Worm (Caenorhabditis elegans) whole organism, young adult: ENCODE results near the gene pfd-1.

Experiments used
- B0035.1 ChIP-seq: sonication (generic microtip); optimal IDR thresholded peaks from 2 replicates; lab custom pipeline; 2016; ENCODE audit warnings: missing genetic modification characterization, mild to moderate bottlenecking, missing compliant biosample characterization, missing genotype, missing genetic modification reagents
- B0336.3 ChIP-seq: fragments of 200-800 bp; sonication (Bioruptor generic); IDR thresholded peaks from 2 replicates; pipeline ENCODE4 v1.3.6; 2022; ENCODE audit warnings: missing genetic modification characterization, missing compliant biosample characterization
- C06A6.2 ChIP-seq: fragments of 200-800 bp; sonication (Bioruptor generic); conservative IDR thresholded peaks from 2 replicates; pipeline ENCODE4 v1.3.6; 2022; ENCODE audit warnings: missing genetic modification characterization, missing compliant biosample characterization
- C17E4.6 ChIP-seq: fragments of 200-800 bp; sonication (Bioruptor generic); IDR thresholded peaks from 2 replicates; pipeline ENCODE4 v1.3.6; 2022; ENCODE audit warnings: missing genetic modification reagents, missing genetic modification characterization, missing compliant biosample characterization
- D2030.7 ChIP-seq: fragments of 200-800 bp; sonication (Bioruptor generic); IDR thresholded peaks from 2 replicates; pipeline ENCODE4 v1.3.6; 2022; ENCODE audit warnings: missing genetic modification reagents, missing genetic modification characterization, missing compliant biosample characterization
- F10E7.11 ChIP-seq: sonication (generic microtip); optimal IDR thresholded peaks from 2 replicates; lab custom pipeline; 2017; ENCODE audit warnings: mild to moderate bottlenecking, missing genetic modification characterization, moderate library complexity, missing compliant biosample characterization
- F22D6.2 ChIP-seq: sonication (generic microtip); optimal IDR thresholded peaks from 2 replicates; lab custom pipeline; 2016; ENCODE audit warnings: mild to moderate bottlenecking, missing genetic modification characterization, missing compliant biosample characterization
- F33H1.4 ChIP-seq: fragments of 200-800 bp; sonication (Bioruptor generic); IDR thresholded peaks from 2 replicates; pipeline ENCODE4 v1.3.6; 2022; ENCODE audit warnings: missing genetic modification reagents, missing genetic modification characterization, missing compliant biosample characterization
- F39B2.1 ChIP-seq: fragments of 200-800 bp; sonication (Bioruptor generic); IDR thresholded peaks from 2 replicates; pipeline ENCODE4 v1.3.6; 2022; ENCODE audit warnings: missing genetic modification reagents, missing genetic modification characterization, missing compliant biosample characterization
- F57A8.1 ChIP-seq: fragments of 200-800 bp; sonication (Bioruptor generic); optimal IDR thresholded peaks from 2 replicates; lab custom pipeline; 2018; ENCODE audit warnings: mild to moderate bottlenecking, missing genetic modification characterization, moderate library complexity, missing compliant biosample characterization
- F57C9.4 ChIP-seq: sonication (generic microtip); optimal IDR thresholded peaks from 2 replicates; lab custom pipeline; 2017; ENCODE audit warnings: mild to moderate bottlenecking, missing genetic modification characterization, missing compliant biosample characterization
- T26A5.8 ChIP-seq: sonication (generic microtip); optimal IDR thresholded peaks from 2 replicates; lab custom pipeline; 2016; ENCODE audit warnings: missing genetic modification characterization, missing compliant biosample characterization
- Y53F4B.3 ChIP-seq: fragments of 200-800 bp; sonication (Bioruptor generic); IDR thresholded peaks from 2 replicates; pipeline ENCODE4 v1.3.6; 2022; ENCODE audit warnings: missing genetic modification reagents, missing genetic modification characterization, missing compliant biosample characterization
- Y56A3A.18 ChIP-seq: fragments of 200-800 bp; sonication (Bioruptor generic); IDR thresholded peaks from 2 replicates; pipeline ENCODE4 v1.3.6; 2022; ENCODE audit warnings: missing genetic modification reagents, missing genetic modification characterization, missing compliant biosample characterization
- attf-5 ChIP-seq: fragments of 200-800 bp; sonication (Bioruptor generic); optimal IDR thresholded peaks from 2 replicates; lab custom pipeline; 2018; ENCODE audit warnings: mild to moderate bottlenecking, missing genetic modification characterization, missing compliant biosample characterization
- bed-2 ChIP-seq: fragments of 200-800 bp; sonication (Bioruptor generic); IDR thresholded peaks from 2 replicates; pipeline ENCODE4 v1.3.6; 2022; ENCODE audit warnings: missing genetic modification reagents, missing genetic modification characterization, missing compliant biosample characterization
- ceh-27 ChIP-seq: fragments of 200-800 bp; sonication (Bioruptor generic); optimal IDR thresholded peaks from 2 replicates; lab custom pipeline; 2018; ENCODE audit warnings: mild to moderate bottlenecking, missing genetic modification characterization, moderate library complexity, missing compliant biosample characterization
- ceh-58 ChIP-seq: fragments of 200-800 bp; sonication (Bioruptor generic); IDR thresholded peaks from 2 replicates; pipeline ENCODE4 v1.3.6; 2022; ENCODE audit warnings: missing genetic modification characterization, missing compliant biosample characterization
- egl-18 ChIP-seq: fragments of 200-800 bp; sonication (Bioruptor generic); IDR thresholded peaks from 2 replicates; pipeline ENCODE4 v1.3.6; 2022; ENCODE audit warnings: missing genetic modification reagents, missing genetic modification characterization, missing compliant biosample characterization
- egl-44 ChIP-seq: fragments of 200-800 bp; sonication (Bioruptor generic); IDR thresholded peaks from 2 replicates; pipeline ENCODE4 v1.3.6; 2022; ENCODE audit warnings: missing genetic modification reagents, missing genetic modification characterization, missing compliant biosample characterization
- ekl-4 ChIP-seq: fragments of 200-800 bp; sonication (Bioruptor generic); IDR thresholded peaks from 2 replicates; pipeline ENCODE4 v1.3.6; 2022; ENCODE audit warnings: missing genetic modification reagents, missing genetic modification characterization, missing compliant biosample characterization
- fkh-3 ChIP-seq: sonication (generic microtip); optimal IDR thresholded peaks from 2 replicates; lab custom pipeline; 2016; ENCODE audit warnings: mild to moderate bottlenecking, missing genetic modification characterization, missing compliant biosample characterization
- gei-17 ChIP-seq: fragments of 200-800 bp; sonication (Bioruptor generic); optimal IDR thresholded peaks from 2 replicates; lab custom pipeline; 2018; ENCODE audit warnings: mild to moderate bottlenecking, missing genetic modification characterization, missing compliant biosample characterization
- hlh-12 ChIP-seq: sonication (generic microtip); optimal IDR thresholded peaks from 2 replicates; lab custom pipeline; 2016; ENCODE audit warnings: missing genetic modification characterization, missing compliant biosample characterization
- hlh-26 ChIP-seq: fragments of 200-800 bp; sonication (Bioruptor generic); conservative IDR thresholded peaks from 2 replicates; pipeline ENCODE4 v1.3.6; 2022; ENCODE audit warnings: missing genetic modification reagents, missing genetic modification characterization, missing compliant biosample characterization
- hrde-1 ChIP-seq: sonication (generic microtip); optimal IDR thresholded peaks from 2 replicates; lab custom pipeline; 2016; ENCODE audit warnings: missing genetic modification characterization, mild to moderate bottlenecking, missing compliant biosample characterization, moderate library complexity, missing genotype, missing genetic modification reagents, borderline replicate concordance
- hsf-1 ChIP-seq: fragments of 200-800 bp; sonication (Bioruptor generic); IDR thresholded peaks from 2 replicates; pipeline ENCODE4 v1.3.6; 2022; ENCODE audit warnings: missing genetic modification reagents, missing genetic modification characterization, missing compliant biosample characterization
- let-607 ChIP-seq, 2 experiments: fragments of 200-800 bp in 1 of 2; sonication (Bioruptor generic) in 1 of 2; sonication (generic microtip) in 1 of 2; optimal IDR thresholded peaks; 2 replicates each; lab custom pipeline; 2016 to 2018; ENCODE audit warnings: mild to moderate bottlenecking in 2 of 2, missing compliant biosample characterization in 2 of 2, missing genetic modification characterization in 2 of 2, moderate library complexity in 2 of 2, missing genotype in 1 of 2
- lin-26 ChIP-seq: fragments of 200-800 bp; sonication (Bioruptor generic); IDR thresholded peaks from 2 replicates; pipeline ENCODE4 v1.3.6; 2022; ENCODE audit warnings: missing genetic modification reagents, missing genetic modification characterization, missing compliant biosample characterization
- lin-40 ChIP-seq: sonication (generic microtip); optimal IDR thresholded peaks from 2 replicates; lab custom pipeline; 2016; ENCODE audit warnings: missing genetic modification characterization, mild to moderate bottlenecking, missing compliant biosample characterization, missing genotype, missing genetic modification reagents
- madf-10 ChIP-seq: sonication (generic microtip); optimal IDR thresholded peaks from 2 replicates; lab custom pipeline; 2016; ENCODE audit warnings: mild to moderate bottlenecking, missing genetic modification characterization, missing compliant biosample characterization
- madf-3 ChIP-seq: fragments of 200-800 bp; sonication (Bioruptor generic); IDR thresholded peaks from 2 replicates; pipeline ENCODE4 v1.3.6; 2022; ENCODE audit warnings: missing genetic modification reagents, missing genetic modification characterization, missing compliant biosample characterization
- madf-6 ChIP-seq: fragments of 200-800 bp; sonication (Bioruptor generic); IDR thresholded peaks from 2 replicates; pipeline ENCODE4 v1.3.6; 2022; ENCODE audit warnings: missing genetic modification reagents, missing genetic modification characterization, missing compliant biosample characterization
- mxl-1 ChIP-seq: sonication (generic microtip); optimal IDR thresholded peaks from 2 replicates; lab custom pipeline; 2016; ENCODE audit warnings: missing genetic modification characterization, missing compliant biosample characterization
- nfya-2 ChIP-seq: fragments of 200-800 bp; sonication (Bioruptor generic); IDR thresholded peaks from 2 replicates; pipeline ENCODE4 v1.3.6; 2022; ENCODE audit warnings: missing genetic modification reagents, missing genetic modification characterization, missing compliant biosample characterization
- nhr-27 ChIP-seq: fragments of 200-800 bp; sonication (Bioruptor generic); optimal IDR thresholded peaks from 2 replicates; lab custom pipeline; 2018; ENCODE audit warnings: mild to moderate bottlenecking, missing genetic modification characterization, moderate library complexity, missing compliant biosample characterization
- nhr-90 ChIP-seq: sonication (generic microtip); optimal IDR thresholded peaks from 2 replicates; lab custom pipeline; 2016; ENCODE audit warnings: missing genotype, mild to moderate bottlenecking, missing genetic modification characterization, missing compliant biosample characterization
- rcor-1 ChIP-seq: fragments of 200-800 bp; sonication (Bioruptor generic); IDR thresholded peaks from 2 replicates; pipeline ENCODE4 v1.3.6; 2022; ENCODE audit warnings: missing genetic modification reagents, missing genetic modification characterization, missing compliant biosample characterization
- repo-1 ChIP-seq: sonication (generic microtip); optimal IDR thresholded peaks from 2 replicates; lab custom pipeline; 2017; ENCODE audit warnings: mild to moderate bottlenecking, missing genetic modification characterization, missing compliant biosample characterization
- snpc-3.4 ChIP-seq: sonication (generic microtip); optimal IDR thresholded peaks from 2 replicates; lab custom pipeline; 2017; ENCODE audit warnings: missing genetic modification characterization, mild to moderate bottlenecking, missing compliant biosample characterization, antibody characterized with exemption, moderate library complexity, missing genotype, missing genetic modification reagents
- somi-1 ChIP-seq: fragments of 200-800 bp; sonication (Bioruptor generic); optimal IDR thresholded peaks from 2 replicates; lab custom pipeline; 2018; ENCODE audit warnings: mild to moderate bottlenecking, missing genetic modification characterization, missing compliant biosample characterization
- tbp1 ChIP-seq: fragments of 200-800 bp; sonication (Bioruptor generic); optimal IDR thresholded peaks from 2 replicates; lab custom pipeline; 2018; ENCODE audit warnings: mild to moderate bottlenecking, missing genetic modification characterization, missing compliant biosample characterization
- tlf-1 ChIP-seq: fragments of 200-800 bp; sonication (Bioruptor generic); optimal IDR thresholded peaks from 2 replicates; lab custom pipeline; 2018; ENCODE audit warnings: mild to moderate bottlenecking, missing genetic modification characterization, missing compliant biosample characterization
- unc-130 ChIP-seq: sonication (generic microtip); optimal IDR thresholded peaks from 2 replicates; lab custom pipeline; 2016; ENCODE audit warnings: missing genetic modification reagents, missing genetic modification characterization, missing compliant biosample characterization

The pfd-1 gene

DNA sequence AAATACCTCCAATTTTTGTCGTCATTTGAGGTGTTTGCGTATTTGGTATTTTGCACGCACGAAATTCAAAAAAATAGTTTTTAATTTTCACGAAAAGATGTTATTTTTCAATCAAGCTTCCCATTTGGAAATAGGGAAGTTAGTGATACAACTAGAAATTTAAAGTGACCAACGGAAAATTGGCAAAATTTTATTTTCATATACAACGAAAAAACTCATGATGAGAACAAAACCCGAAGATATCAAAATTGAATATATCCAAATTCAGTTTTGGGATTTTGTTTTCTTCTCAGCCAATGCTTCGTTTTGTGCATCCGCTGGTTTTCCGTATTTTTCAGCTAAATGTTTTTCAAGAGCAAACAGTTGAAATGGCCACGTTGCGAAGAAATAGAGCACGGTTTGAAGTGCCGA lies 4.0 kb upstream of the pfd-1 start (continued):
- TF ChIP-seq egl-18 (GFP tag; lab: Robert Waterston, UW), result no peak
- no peak for TF ChIP-seq hlh-26 (GFP tag; lab: Robert Waterston, UW)
- peak; percentile 67 for TF ChIP-seq madf-6
- TF ChIP-seq hrde-1 (tag; lab: Kevin White, UChicago), result peak; percentile 89
- peak; percentile 73; the same call in 1 of the 2 replicates for TF ChIP-seq nfya-2
- TF ChIP-seq hlh-12 (tag; lab: Kevin White, UChicago), result no peak
- no peak for TF ChIP-seq F39B2.1 (GFP tag; lab: Robert Waterston, UW)
- TF ChIP-seq ceh-27 (GFP tag; lab: Kevin White, UChicago), result no peak
- TF ChIP-seq repo-1 (tag; lab: Kevin White, UChicago), result peak; percentile 78
- TF ChIP-seq egl-44, result no peak

DNA sequence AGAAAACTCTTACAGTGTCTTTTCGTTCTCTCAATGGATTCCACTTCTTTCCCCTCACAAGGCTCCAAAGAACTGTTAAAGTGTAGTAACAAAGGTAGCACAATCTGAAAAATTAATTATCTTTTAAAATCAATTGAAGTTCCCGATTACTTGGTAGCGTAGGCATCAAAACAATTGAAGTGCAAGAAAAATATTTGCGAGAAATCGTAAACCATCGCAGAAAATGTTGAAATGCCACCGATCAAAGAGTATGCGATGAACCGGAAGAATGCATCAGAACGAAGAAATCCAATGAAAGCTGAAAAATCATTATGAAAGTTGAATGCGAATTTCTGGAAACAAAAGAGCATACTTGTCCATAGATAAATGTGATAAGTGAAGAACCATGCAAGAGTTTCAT lies 3.4 kb upstream of the pfd-1 start:
- TF ChIP-seq Y53F4B.3 (GFP tag; lab: Robert Waterston, UW), result no peak
- TF ChIP-seq F22D6.2 (tag; lab: Kevin White, UChicago), result no peak
- no peak for TF ChIP-seq let-607 (tag; optimal IDR thresholded peaks at IDR 0.05; lab: Kevin White, UChicago)
- no peak for TF ChIP-seq somi-1
- TF ChIP-seq D2030.7 (GFP tag; lab: Robert Waterston, UW), result no peak

ce11 chrIV:11146962-11147470 lies 2.9 kb upstream of the pfd-1 start, which contains the start of gene pigq-1:
Gene pigq-1, minus strand, starts transcription at chrIV:11147247.
- no peak for TF ChIP-seq ceh-58 (GFP tag; lab: Robert Waterston, UW)
- TF ChIP-seq tbp1, result peak; percentile 34
- TF ChIP-seq repo-1 (tag; lab: Kevin White, UChicago), result peak; percentile 78
- peak; percentile 33 for TF ChIP-seq madf-10
- TF ChIP-seq T26A5.8 (tag; lab: Kevin White, UChicago), result peak; percentile 21
- peak; percentile 63 for TF ChIP-seq lin-26 (GFP tag; lab: Robert Waterston, UW)
- TF ChIP-seq C06A6.2 (GFP tag; lab: Robert Waterston, UW), result no peak
- TF ChIP-seq B0035.1 (tag; lab: Kevin White, UChicago), result peak; percentile 74
- TF ChIP-seq madf-3, result no peak
- TF ChIP-seq rcor-1 (GFP tag; lab: Robert Waterston, UW), result no peak
- TF ChIP-seq bed-2 (GFP tag; lab: Robert Waterston, UW), result no peak
- TF ChIP-seq somi-1, result peak; percentile 14
- peak; percentile 12 for TF ChIP-seq unc-130
- TF ChIP-seq lin-40 (tag; lab: Kevin White, UChicago), result peak; percentile 38
- TF ChIP-seq hlh-12 (tag; lab: Kevin White, UChicago), result no peak
- TF ChIP-seq D2030.7 (GFP tag; lab: Robert Waterston, UW), result 0 out of 2 replicates have a peak, but pooled peaks have one; percentile 19
- 0 out of 2 replicates have a peak, but pooled peaks have one; percentile 6 for TF ChIP-seq C17E4.6 (GFP tag; lab: Robert Waterston, UW)
- TF ChIP-seq F57C9.4 (tag; lab: Kevin White, UChicago), result peak; percentile 80
- peak; percentile 47; the same call in 1 of the 2 replicates for TF ChIP-seq F39B2.1 (GFP tag; lab: Robert Waterston, UW)
- TF ChIP-seq Y56A3A.18 (GFP tag; lab: Robert Waterston, UW), result peak; percentile 71; the same call in 1 of the 2 replicates
- TF ChIP-seq mxl-1 (tag; lab: Kevin White, UChicago), result peak; percentile 22
- TF ChIP-seq ceh-27 (GFP tag; lab: Kevin White, UChicago), result no peak
- TF ChIP-seq F10E7.11 (tag; lab: Kevin White, UChicago), result peak; percentile 37
- TF ChIP-seq F33H1.4, result no peak
- peak; percentile 30 for TF ChIP-seq nhr-27 (tag; lab: Kevin White, UChicago)
- no peak for TF ChIP-seq egl-44
- peak; percentile 90 for TF ChIP-seq hrde-1 (tag; lab: Kevin White, UChicago)
- peak; percentile 81; the same call in 1 of the 2 replicates for TF ChIP-seq B0336.3
- peak; percentile 86 for TF ChIP-seq fkh-3 (tag; lab: Kevin White, UChicago)
- TF ChIP-seq tlf-1 (GFP tag; lab: Kevin White, UChicago), result peak; percentile 80
- TF ChIP-seq hsf-1 (GFP tag; lab: Robert Waterston, UW), result 0 out of 2 replicates have a peak, but pooled peaks have one; percentile 67
- TF ChIP-seq gei-17 (GFP tag; lab: Kevin White, UChicago), result no peak
- no peak for TF ChIP-seq nhr-90 (tag; lab: Kevin White, UChicago)
- peak; percentile 47 for TF ChIP-seq attf-5 (GFP tag; lab: Kevin White, UChicago)
- peak; percentile 68 for TF ChIP-seq snpc-3.4 (tag; lab: Kevin White, UChicago)
- no peak for TF ChIP-seq F57A8.1 (GFP tag; lab: Kevin White, UChicago)
- peak; percentile 53; the same call in 1 of the 2 replicates for TF ChIP-seq ekl-4 (GFP tag; lab: Robert Waterston, UW)
